Worm (Caenorhabditis elegans) whole organism, L4/young adult: ENCODE results near the gene T02B11.9.

ENCODE experiments used
- W03F9.2 ChIP-seq: fragments of 150-350 bp; optimal IDR thresholded peaks from 2 replicates; lab custom pipeline; 2014; ENCODE audit warnings: missing biosample characterization, missing genetic modification characterization
- him-1 ChIP-seq: sonication (generic microtip); optimal IDR thresholded peaks from 2 replicates; lab custom pipeline; 2016; ENCODE audit warnings: missing genotype, missing genetic modification reagents, missing genetic modification characterization, missing compliant biosample characterization

ce11 chrV:856549-856948, 19.5 kb upstream of the T02B11.9 start, which contains the start of gene K09C6.2:
- TF ChIP-seq W03F9.2 (tag; lab: Kevin White, UChicago) (no peak), him-1 (tag; lab: Kevin White, UChicago) (no peak)
